Fruit fly (Drosophila melanogaster) whole organism, prepupa: ENCODE data around the gene Argp.

Experiments
- Sox14 ChIP-seq: fragments of 200-800 bp; sonication (Bioruptor generic); optimal IDR thresholded peaks from 3 replicates; lab custom pipeline; 2016; ENCODE audit warnings: missing biosample characterization, missing genetic modification characterization
- fd59A ChIP-seq: fragments of 200-800 bp; sonication (Bioruptor generic); optimal IDR thresholded peaks from 2 replicates; lab custom pipeline; 2017; ENCODE audit warnings: missing biosample characterization, mild to moderate bottlenecking, missing genetic modification characterization, missing genetic modification reagents
- topi ChIP-seq: fragments of 200-800 bp; sonication (Bioruptor generic); optimal IDR thresholded peaks from 3 replicates; lab custom pipeline; 2016; ENCODE audit warnings: missing biosample characterization, missing genetic modification characterization

DNA sequence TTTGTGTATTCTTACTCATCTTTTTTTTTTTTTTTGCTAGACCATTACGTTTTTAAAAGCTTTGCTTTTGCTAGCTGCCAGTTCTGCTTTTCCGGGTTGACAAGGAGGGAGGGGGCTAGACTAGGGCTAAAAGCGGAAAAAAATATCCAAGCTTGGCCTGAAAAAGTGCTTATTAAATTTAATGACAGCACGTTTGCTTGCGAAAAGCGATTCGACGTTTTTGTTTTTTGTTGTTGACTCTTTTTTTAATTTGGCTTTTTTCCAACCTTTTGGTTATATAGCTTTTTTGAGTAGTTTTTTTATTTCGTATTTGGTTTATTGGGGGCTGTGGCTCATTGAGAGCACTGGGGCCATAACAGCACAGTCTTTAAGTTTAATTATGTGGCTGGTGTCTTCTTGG lies 12.7 kb upstream of the Argp start:
- TF ChIP-seq Sox14 (no peak), topi (GFP tag; lab: Kevin White, UChicago) (no peak), fd59A (GFP tag; lab: Kevin White, UChicago) (no peak)
